Worm (Caenorhabditis elegans) whole organism, L2 larva: ENCODE results near the gene Y22D7AL.9.

ENCODE experiments used
- R02D3.7 ChIP-seq: fragments of 150-350 bp; optimal IDR thresholded peaks from 2 replicates; lab custom pipeline; 2014; ENCODE audit warnings: missing biosample characterization, missing genetic modification characterization
- Y55F3AM.14 ChIP-seq: fragments of 200-800 bp; sonication (Bioruptor generic); optimal IDR thresholded peaks from 2 replicates; lab custom pipeline; 2018; ENCODE audit warnings: mild to moderate bottlenecking, missing genetic modification characterization, missing compliant biosample characterization
- ZK546.5 ChIP-seq: sonication (generic microtip); optimal IDR thresholded peaks from 2 replicates; lab custom pipeline; 2017; ENCODE audit warnings: missing biosample characterization, missing genetic modification characterization
- ceh-16 ChIP-seq: fragments of 150-350 bp; optimal IDR thresholded peaks from 2 replicates; lab custom pipeline; 2014; ENCODE audit warnings: missing biosample characterization, missing genetic modification characterization
- ceh-82 ChIP-seq: fragments of 150-350 bp; optimal IDR thresholded peaks from 2 replicates; lab custom pipeline; 2014; ENCODE audit warnings: missing biosample characterization, missing genetic modification characterization
- crh-2 ChIP-seq: sonication (generic microtip); optimal IDR thresholded peaks from 2 replicates; lab custom pipeline; 2017; ENCODE audit warnings: missing biosample characterization, missing genetic modification characterization
- dmd-4 ChIP-seq: sonication (generic microtip); optimal IDR thresholded peaks from 2 replicates; lab custom pipeline; 2017; ENCODE audit warnings: missing biosample characterization, missing genetic modification characterization
- egl-27 ChIP-seq: sonication (generic microtip); optimal IDR thresholded peaks from 3 replicates; lab custom pipeline; 2017; ENCODE audit warnings: missing biosample characterization, missing genetic modification reagents, missing genetic modification characterization
- elt-1 ChIP-seq: fragments of 150-350 bp; optimal IDR thresholded peaks from 2 replicates; lab custom pipeline; 2014; ENCODE audit warnings: missing biosample characterization, missing genetic modification characterization
- fos-1 ChIP-seq: fragments of 150-350 bp; optimal IDR thresholded peaks from 2 replicates; lab custom pipeline; 2014; ENCODE audit warnings: missing biosample characterization, missing genetic modification characterization
- gmeb-1 ChIP-seq: fragments of 150-350 bp; optimal IDR thresholded peaks from 2 replicates; lab custom pipeline; 2014; ENCODE audit warnings: missing biosample characterization, missing genetic modification characterization
- lin-13 ChIP-seq: fragments of 150-350 bp; optimal IDR thresholded peaks from 2 replicates; lab custom pipeline; 2014; ENCODE audit warnings: missing biosample characterization, missing genetic modification reagents, missing genetic modification characterization
- lsy-2 ChIP-seq, 2 experiments: fragments of 150-350 bp in 1 of 2; sonication (generic microtip) in 1 of 2; optimal IDR thresholded peaks; 2 replicates each; lab custom pipeline; 2014 to 2017; ENCODE audit warnings: missing biosample characterization in 2 of 2, missing genetic modification characterization in 2 of 2
- mab-5 ChIP-seq: fragments of 150-350 bp; optimal IDR thresholded peaks from 2 replicates; lab custom pipeline; 2014; ENCODE audit warnings: missing biosample characterization, missing genetic modification characterization
- mdl-1 ChIP-seq, 2 experiments: fragments of 150-350 bp in 1 of 2; sonication (generic microtip) in 1 of 2; optimal IDR thresholded peaks; 2 replicates each; lab custom pipeline; 2017; ENCODE audit warnings: missing biosample characterization in 2 of 2, missing genetic modification characterization in 2 of 2
- nhr-11 ChIP-seq: fragments of 150-350 bp; optimal IDR thresholded peaks from 2 replicates; lab custom pipeline; 2014; ENCODE audit warnings: missing biosample characterization, missing genetic modification characterization
- nhr-12 ChIP-seq: fragments of 150-350 bp; optimal IDR thresholded peaks from 2 replicates; lab custom pipeline; 2014; ENCODE audit warnings: missing biosample characterization, missing genetic modification characterization
- nhr-21 ChIP-seq: fragments of 150-350 bp; optimal IDR thresholded peaks from 2 replicates; lab custom pipeline; 2014; ENCODE audit warnings: missing biosample characterization, missing genetic modification characterization
- nhr-23 ChIP-seq: fragments of 150-350 bp; optimal IDR thresholded peaks from 2 replicates; lab custom pipeline; 2014; ENCODE audit warnings: missing biosample characterization, missing genetic modification reagents, missing genetic modification characterization
- nhr-237 ChIP-seq: fragments of 150-350 bp; optimal IDR thresholded peaks from 2 replicates; lab custom pipeline; 2014; ENCODE audit warnings: missing biosample characterization, missing genetic modification characterization
- nhr-25 ChIP-seq: fragments of 150-350 bp; sonication (generic microtip); optimal IDR thresholded peaks from 3 replicates; lab custom pipeline; 2014; ENCODE audit warnings: missing biosample characterization, missing genetic modification characterization
- nhr-6 ChIP-seq: fragments of 150-350 bp; optimal IDR thresholded peaks from 2 replicates; lab custom pipeline; 2014; ENCODE audit warnings: missing biosample characterization, missing genetic modification characterization
- nhr-77 ChIP-seq: fragments of 150-350 bp; optimal IDR thresholded peaks from 2 replicates; lab custom pipeline; 2014; ENCODE audit warnings: missing biosample characterization, missing genetic modification characterization
- skn-1 ChIP-seq: sonication (generic microtip); optimal IDR thresholded peaks from 2 replicates; lab custom pipeline; 2017; ENCODE audit warnings: missing biosample characterization, missing genetic modification characterization
- sma-3 ChIP-seq: sonication (generic microtip); optimal IDR thresholded peaks from 2 replicates; lab custom pipeline; 2016; ENCODE audit warnings: missing genetic modification reagents, missing genetic modification characterization, missing compliant biosample characterization
- sma-9 ChIP-seq, 2 experiments: fragments of 150-350 bp in 1 of 2; sonication (generic microtip) in 1 of 2; optimal IDR thresholded peaks; 2 replicates each; lab custom pipeline; 2014 to 2016; ENCODE audit warnings: missing genetic modification characterization in 2 of 2, mild to moderate bottlenecking in 1 of 2, missing biosample characterization in 1 of 2, missing compliant biosample characterization in 1 of 2, missing genetic modification reagents in 1 of 2, moderate library complexity in 1 of 2
- snpc-4 ChIP-seq: fragments of 150-350 bp; optimal IDR thresholded peaks from 2 replicates; lab custom pipeline; 2014; ENCODE audit warnings: missing biosample characterization, missing genetic modification characterization
- unc-39 ChIP-seq: fragments of 150-350 bp; optimal IDR thresholded peaks from 2 replicates; lab custom pipeline; 2014; ENCODE audit warnings: missing biosample characterization, missing genetic modification characterization
- unc-55 ChIP-seq: fragments of 150-350 bp; sonication (generic microtip); optimal IDR thresholded peaks from 3 replicates; lab custom pipeline; 2014; ENCODE audit warnings: missing biosample characterization, missing genetic modification reagents, missing genetic modification characterization
- unc-62 ChIP-seq: fragments of 150-350 bp; optimal IDR thresholded peaks from 2 replicates; lab custom pipeline; 2014; ENCODE audit warnings: missing biosample characterization, missing genetic modification reagents, missing genetic modification characterization
- ztf-1 ChIP-seq: fragments of 200-800 bp; sonication (Bioruptor generic); conservative IDR thresholded peaks from 2 replicates; pipeline ENCODE4 v1.3.6; 2022; ENCODE audit warnings: missing genetic modification characterization, missing compliant biosample characterization
- ztf-11 ChIP-seq: sonication (generic microtip); optimal IDR thresholded peaks from 2 replicates; lab custom pipeline; 2017; ENCODE audit warnings: missing biosample characterization, missing genetic modification characterization

Y22D7AL.9 gene

DNA sequence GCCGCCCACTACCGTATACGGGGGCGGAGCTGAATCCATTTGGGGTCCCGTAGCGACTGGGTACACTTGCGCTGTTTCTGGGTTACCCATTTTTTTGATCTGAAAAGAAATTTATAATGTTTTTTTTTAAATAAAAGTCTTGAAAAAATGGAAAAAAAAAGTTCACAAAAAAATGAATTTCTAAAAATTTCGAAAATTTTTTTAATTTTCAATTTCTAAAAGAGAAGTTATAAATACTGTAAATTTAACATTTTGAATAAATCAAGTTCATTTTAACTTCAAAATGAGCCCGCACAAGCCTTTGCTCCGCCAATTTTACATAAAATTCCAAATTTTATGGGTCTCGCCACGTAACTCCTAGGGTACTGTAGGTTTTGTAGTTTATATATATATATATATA is 45.9 kb upstream of the Y22D7AL.9 start, which contains the start of gene Y22D7AL.15:
Gene Y22D7AL.15 (minus strand): TSS at position 101 of the 400 bp plus-strand sequence.
- TF ChIP-seq lin-13 (GFP tag; lab: Kevin White, UChicago) (no peak), nhr-11 (no peak), Y55F3AM.14 (no peak), unc-39 (tag; lab: Kevin White, UChicago) (no peak), lsy-2 (tag; optimal IDR thresholded peaks at IDR 0.05; lab: Kevin White, UChicago) (no peak), nhr-237 (tag; lab: Kevin White, UChicago) (no peak), ceh-16 (tag; lab: Kevin White, UChicago) (no peak), crh-2 (tag; lab: Kevin White, UChicago) (no peak), mdl-1 (tag; optimal IDR thresholded peaks at IDR 0.05; lab: Kevin White, UChicago) (no peak), nhr-23 (tag; lab: Kevin White, UChicago) (no peak), unc-62 (GFP tag; lab: Kevin White, UChicago) (no peak), fos-1 (no peak)
- TF ChIP-seq, all 48 proteins: peak for 0

DNA sequence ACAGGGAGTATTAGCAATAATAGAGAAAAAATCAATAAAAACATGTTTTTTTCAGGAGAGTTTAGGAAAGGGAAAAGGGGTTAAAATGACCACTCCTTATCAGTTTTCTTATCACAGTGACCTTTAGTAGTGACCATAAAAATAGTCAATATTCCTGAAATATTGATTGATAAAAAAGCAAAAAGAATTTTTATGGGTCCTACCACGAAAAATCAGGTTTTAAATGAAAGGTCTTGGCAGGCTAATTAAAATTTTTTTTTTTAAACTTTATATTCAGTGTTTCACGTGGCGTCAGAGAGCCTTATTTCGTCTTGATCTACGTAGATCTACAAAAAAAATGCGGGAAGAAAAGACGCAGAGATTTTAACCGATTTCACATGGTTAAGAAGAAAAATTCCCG is 43.5 kb upstream of the Y22D7AL.9 start, which contains the start of gene cht-4:
Gene cht-4 (minus strand): TSS at position 101 of the 400 bp plus-strand sequence.
- TF ChIP-seq snpc-4 (tag; lab: Kevin White, UChicago) (no peak), nhr-77 (no peak), sma-3 (GFP tag; lab: Kevin White, UChicago) (no peak), ztf-1 (GFP tag; lab: Robert Waterston, UW) (no peak), egl-27 (no peak), dmd-4 (no peak)
- TF ChIP-seq, all 48 proteins: peak for 0

- TF ChIP-seq nhr-237 (tag; lab: Kevin White, UChicago) (no peak), unc-62 (GFP tag; lab: Kevin White, UChicago) (no peak), mab-5 (tag; lab: Kevin White, UChicago) (no peak), ceh-82 (tag; lab: Kevin White, UChicago) (no peak), nhr-6 (no peak)
Observed at ce11 chrIII:1652925-1653324, 39.1 kb upstream of the Y22D7AL.9 start.

ce11 chrIII:1652181-1652580 is 38.3 kb upstream of the Y22D7AL.9 start, which contains the start of gene Y22D7AL.1:
Gene Y22D7AL.1 (plus strand): TSS chrIII:1652481.
- TF ChIP-seq skn-1 (tag; lab: Kevin White, UChicago) (no peak), ZK546.5 (tag; lab: Kevin White, UChicago) (no peak), unc-55 (GFP tag; lab: Kevin White, UChicago) (no peak), ztf-11 (tag; lab: Kevin White, UChicago) (no peak), fos-1 (no peak), ceh-82 (tag; lab: Kevin White, UChicago) (no peak), R02D3.7 (no peak), nhr-77 (no peak)

DNA sequence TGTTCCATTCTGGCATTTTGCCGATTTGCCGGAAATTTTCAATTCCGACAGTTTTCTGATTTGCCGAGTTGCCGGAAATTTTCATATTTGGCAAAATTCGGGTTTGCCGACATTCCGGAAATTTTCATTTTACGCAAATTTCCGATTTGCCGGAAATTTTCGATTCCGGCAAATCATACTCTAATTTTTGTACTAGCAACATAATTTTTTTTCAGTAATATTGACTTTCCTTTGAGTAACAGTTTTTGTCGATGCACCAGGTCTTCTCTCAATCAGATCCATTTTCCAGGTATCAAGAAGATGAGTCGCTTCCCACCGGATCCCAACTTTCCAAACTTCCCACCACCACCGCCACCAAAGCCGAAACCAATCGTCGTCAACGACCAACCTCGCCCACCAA is 27.3 kb upstream of the Y22D7AL.9 start, which contains the start of gene Y22D7AL.3:
Gene Y22D7AL.3 (plus strand): TSS at position 301 of the 400 bp plus-strand sequence.
- TF ChIP-seq gmeb-1 (tag; lab: Kevin White, UChicago): no peak
- TF ChIP-seq, all 48 proteins: peak for 0

- TF ChIP-seq sma-3 (GFP tag; lab: Kevin White, UChicago) (no peak), nhr-21 (no peak), unc-55 (GFP tag; lab: Kevin White, UChicago) (no peak), nhr-6 (no peak), skn-1 (tag; lab: Kevin White, UChicago) (no peak), ceh-82 (tag; lab: Kevin White, UChicago) (no peak), nhr-77 (no peak), nhr-23 (tag; lab: Kevin White, UChicago) (no peak), nhr-12 (tag; lab: Kevin White, UChicago) (no peak), sma-9 (GFP tag; optimal IDR thresholded peaks at IDR 0.05; lab: Kevin White, UChicago) (no peak), sma-9 (tag; optimal IDR thresholded peaks at IDR 0.05; lab: Kevin White, UChicago) (no peak), Y55F3AM.14 (no peak), nhr-25 (tag; lab: Kevin White, UChicago) (no peak), elt-1 (tag; lab: Kevin White, UChicago) (no peak)
Observed at ce11 chrIII:1638345-1638744, 24.5 kb upstream of the Y22D7AL.9 start.
